Fruit fly (Drosophila melanogaster): ENCODE measurements around the gene Nasp.

- no peak for TF ChIP-seq CTCF (optimal IDR thresholded peaks at IDR 0.05)
- no peak for TF ChIP-seq CG8478 (optimal IDR thresholded peaks at IDR 0.05)
Observed at dm6 chr3R:8742661-8743060, 4.9 kb upstream of the Nasp start.
